Fruit fly (Drosophila melanogaster) Kc167 (cell line): ENCODE data around the gene mah.

ENCODE experiments used
- Sin3A ChIP-seq: fragments of >200 bp; optimal IDR thresholded peaks from 2 replicates; lab custom pipeline; 2018; ENCODE audit warnings: missing external identifiers
- h ChIP-seq: fragments of >200 bp; optimal IDR thresholded peaks from 3 replicates; lab custom pipeline; 2018; ENCODE audit warnings: missing external identifiers
- insv ChIP-seq: fragments of >200 bp; optimal IDR thresholded peaks from 3 replicates; lab custom pipeline; 2018; ENCODE audit warnings: missing external identifiers
- ttk ChIP-seq: sonication (Bioruptor generic); optimal IDR thresholded peaks from 2 replicates; lab custom pipeline; 2017; ENCODE audit warnings: missing external identifiers

DNA sequence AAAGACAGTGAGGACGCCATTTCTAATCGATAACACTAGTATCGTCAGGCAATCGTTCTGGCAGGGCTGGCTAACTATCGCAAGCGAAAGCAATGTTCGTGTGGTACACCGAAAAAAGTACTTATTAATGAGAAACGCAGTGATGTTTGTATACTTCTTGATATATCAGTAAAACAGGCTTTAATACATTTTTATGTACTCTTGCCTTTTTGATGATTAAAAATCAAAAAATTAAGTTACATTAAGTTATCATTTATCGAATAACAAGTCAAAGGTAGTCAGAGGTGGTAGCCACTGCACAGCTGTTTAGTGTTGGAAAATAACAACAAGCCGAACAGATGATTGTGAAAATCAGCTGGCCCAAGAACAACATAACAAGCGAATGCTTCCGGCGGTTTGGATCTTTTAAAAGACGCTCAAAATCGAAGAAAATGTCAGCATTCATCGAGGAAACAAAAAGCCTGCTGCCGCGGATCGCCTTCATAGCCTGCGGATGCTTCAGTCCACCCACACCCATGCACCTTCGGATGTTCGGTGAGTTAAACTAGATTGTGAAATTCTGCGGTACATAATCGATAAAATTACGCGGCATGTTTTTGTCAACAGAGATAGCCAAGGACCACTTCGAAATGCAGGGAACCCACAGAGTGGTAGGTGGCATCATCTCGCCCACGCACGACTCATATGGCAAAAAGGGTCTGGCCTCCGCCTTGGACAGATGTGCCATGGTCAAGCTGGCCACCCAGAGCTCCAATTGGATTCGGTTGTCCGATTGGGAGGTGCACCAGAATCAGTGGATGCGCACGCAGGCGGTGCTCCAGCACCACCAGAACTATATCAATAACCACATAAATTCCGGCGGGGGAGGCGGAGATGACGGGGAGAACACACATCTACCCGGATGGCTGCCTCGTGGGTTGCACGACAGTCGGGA, 2.2 kb upstream of the mah start, which contains the start of the genes ssh and Nmnat:
- TF ChIP-seq h (lab: Kevin White, UChicago) (no peak), Sin3A (no peak), insv (lab: Kevin White, UChicago) (no peak), ttk (no peak)
